Worm (Caenorhabditis elegans) whole organism, L4 larva: ENCODE data around the gene H13N06.7.

ENCODE experiments used
- D1046.2 ChIP-seq: fragments of 200-800 bp; sonication (Bioruptor generic); IDR thresholded peaks from 2 replicates; pipeline ENCODE4 v1.3.6; 2022; ENCODE audit warnings: missing genetic modification characterization, missing compliant biosample characterization
- F10B5.3 ChIP-seq: sonication (generic microtip); optimal IDR thresholded peaks from 2 replicates; lab custom pipeline; 2016; ENCODE audit warnings: mild to moderate bottlenecking, missing genetic modification characterization, missing compliant biosample characterization
- F37D6.2 ChIP-seq: sonication (generic microtip); optimal IDR thresholded peaks from 2 replicates; lab custom pipeline; 2016; ENCODE audit warnings: mild to moderate bottlenecking, missing genetic modification characterization, missing compliant biosample characterization
- F44E2.7 ChIP-seq: fragments of 200-800 bp; sonication (Bioruptor generic); IDR thresholded peaks from 2 replicates; pipeline ENCODE4 v2.1.2; 2022; ENCODE audit warnings: missing genetic modification characterization, missing compliant biosample characterization
- R02D3.7 ChIP-seq: fragments of 150-350 bp; sonication (generic microtip); optimal IDR thresholded peaks from 3 replicates; lab custom pipeline; 2014; ENCODE audit warnings: missing biosample characterization, missing genetic modification characterization
- T20F7.1 ChIP-seq: fragments of 200-800 bp; sonication (Bioruptor generic); optimal IDR thresholded peaks from 2 replicates; lab custom pipeline; 2018; ENCODE audit warnings: mild to moderate bottlenecking, missing genetic modification characterization, missing compliant biosample characterization
- T26A8.4 ChIP-seq: fragments of 200-800 bp; sonication (Bioruptor generic); IDR thresholded peaks from 2 replicates; pipeline ENCODE4 v1.3.6; 2022; ENCODE audit warnings: missing genetic modification characterization, missing compliant biosample characterization
- Y105C5A.15 ChIP-seq: fragments of 200-800 bp; sonication (Bioruptor generic); IDR thresholded peaks from 2 replicates; pipeline ENCODE4 v1.3.6; 2022; ENCODE audit warnings: missing genetic modification characterization, missing compliant biosample characterization
- Y48G9A.11 ChIP-seq: fragments of 200-800 bp; sonication (Bioruptor generic); IDR thresholded peaks from 2 replicates; pipeline ENCODE4 v1.3.6; 2022; ENCODE audit warnings: missing genetic modification reagents, missing genetic modification characterization, missing compliant biosample characterization
- Y5F2A.4 ChIP-seq: fragments of 200-800 bp; sonication (Bioruptor generic); optimal IDR thresholded peaks from 2 replicates; lab custom pipeline; 2018; ENCODE audit warnings: mild to moderate bottlenecking, missing genetic modification characterization, missing compliant biosample characterization
- ZK546.5 ChIP-seq, 2 experiments: sonication (generic microtip); optimal IDR thresholded peaks; 2 replicates each; lab custom pipeline; 2017; ENCODE audit warnings: missing biosample characterization in 2 of 2, missing genetic modification characterization in 2 of 2
- aha-1 ChIP-seq: fragments of 150-350 bp; peaks from one replicate; lab custom pipeline; 2014; ENCODE audit warnings: missing biosample characterization, missing genetic modification characterization
- aly-2 ChIP-seq: sonication (generic microtip); optimal IDR thresholded peaks from 2 replicates; lab custom pipeline; 2018; ENCODE audit warnings: missing biosample characterization, missing genetic modification characterization
- arid-1 ChIP-seq: fragments of 200-800 bp; sonication (Bioruptor generic); conservative IDR thresholded peaks from 2 replicates; pipeline ENCODE4 v1.3.6; 2022; ENCODE audit warnings: missing genetic modification reagents, missing genetic modification characterization, missing compliant biosample characterization
- attf-4 ChIP-seq: sonication (generic microtip); optimal IDR thresholded peaks from 3 replicates; lab custom pipeline; 2017; ENCODE audit warnings: missing biosample characterization, missing genetic modification characterization
- ceh-20 ChIP-seq: fragments of 200-800 bp; sonication (Bioruptor generic); IDR thresholded peaks from 2 replicates; pipeline ENCODE4 v1.3.6; 2022; ENCODE audit warnings: missing genetic modification reagents, missing genetic modification characterization, missing compliant biosample characterization
- ceh-28 ChIP-seq: fragments of 150-350 bp; optimal IDR thresholded peaks from 2 replicates; lab custom pipeline; 2014; ENCODE audit warnings: missing biosample characterization, missing genetic modification reagents, missing genetic modification characterization
- ceh-44 ChIP-seq: fragments of 200-800 bp; sonication (Bioruptor generic); IDR thresholded peaks from 2 replicates; pipeline ENCODE4 v1.3.6; 2022; ENCODE audit warnings: missing genetic modification reagents, missing genetic modification characterization, missing compliant biosample characterization
- ceh-62 ChIP-seq: sonication (generic microtip); optimal IDR thresholded peaks from 2 replicates; lab custom pipeline; 2017; ENCODE audit warnings: missing biosample characterization, missing genetic modification characterization
- ceh-82 ChIP-seq: sonication (generic microtip); optimal IDR thresholded peaks from 2 replicates; lab custom pipeline; 2017; ENCODE audit warnings: missing biosample characterization, missing genetic modification characterization
- daf-12 ChIP-seq: fragments of 150-350 bp; optimal IDR thresholded peaks from 2 replicates; lab custom pipeline; 2014; ENCODE audit warnings: missing biosample characterization, missing genetic modification reagents, missing genetic modification characterization
- daf-19 ChIP-seq: fragments of 200-800 bp; sonication (Bioruptor generic); conservative IDR thresholded peaks from 2 replicates; pipeline ENCODE4 v1.3.6; 2022; ENCODE audit warnings: missing genetic modification characterization, missing compliant biosample characterization
- dmd-8 ChIP-seq: fragments of 200-800 bp; sonication (Bioruptor generic); IDR thresholded peaks from 2 replicates; pipeline ENCODE4 v1.3.6; 2022; ENCODE audit warnings: missing genetic modification characterization, missing compliant biosample characterization
- dpl-1 ChIP-seq: fragments of 150-350 bp; optimal IDR thresholded peaks from 2 replicates; lab custom pipeline; 2014; ENCODE audit warnings: missing biosample characterization, missing genetic modification reagents, missing genetic modification characterization
- fkh-10 ChIP-seq: fragments of 150-350 bp; optimal IDR thresholded peaks from 2 replicates; lab custom pipeline; 2014; ENCODE audit warnings: missing biosample characterization, missing genetic modification reagents, missing genetic modification characterization
- gei-8 ChIP-seq: fragments of 200-800 bp; sonication (Bioruptor generic); optimal IDR thresholded peaks from 2 replicates; lab custom pipeline; 2018; ENCODE audit warnings: mild to moderate bottlenecking, missing genetic modification characterization, missing compliant biosample characterization
- lin-1 ChIP-seq: fragments of 200-800 bp; sonication (Bioruptor generic); IDR thresholded peaks from 2 replicates; pipeline ENCODE4 v1.3.6; 2022; ENCODE audit warnings: missing genetic modification reagents, missing genetic modification characterization, missing compliant biosample characterization
- lin-13 ChIP-seq: fragments of 150-350 bp; optimal IDR thresholded peaks from 2 replicates; lab custom pipeline; 2014; ENCODE audit warnings: missing biosample characterization, missing genetic modification reagents, missing genetic modification characterization
- lin-15B ChIP-seq: fragments of 150-350 bp; sonication (generic microtip); optimal IDR thresholded peaks from 3 replicates; lab custom pipeline; 2014; ENCODE audit warnings: missing biosample characterization, missing genetic modification characterization
- lin-38 ChIP-seq: fragments of 200-800 bp; sonication (Bioruptor generic); IDR thresholded peaks from 2 replicates; pipeline ENCODE4 v1.3.6; 2022; ENCODE audit warnings: missing genetic modification reagents, missing genetic modification characterization, missing compliant biosample characterization
- lsy-2 ChIP-seq, 2 experiments: fragments of 150-350 bp in 1 of 2; sonication (generic microtip) in 1 of 2; optimal IDR thresholded peaks; 2 replicates each; lab custom pipeline; 2014 to 2017; ENCODE audit warnings: missing biosample characterization in 2 of 2, missing genetic modification characterization in 2 of 2
- madf-9 ChIP-seq: fragments of 200-800 bp; sonication (Bioruptor generic); conservative IDR thresholded peaks from 2 replicates; pipeline ENCODE4 v1.3.6; 2022; ENCODE audit warnings: missing genetic modification reagents, missing genetic modification characterization, missing compliant biosample characterization
- mdl-1 ChIP-seq, 2 experiments: fragments of 150-350 bp in 1 of 2; sonication (generic microtip) in 1 of 2; optimal IDR thresholded peaks; 2 replicates each; lab custom pipeline; 2014 to 2017; ENCODE audit warnings: missing biosample characterization in 2 of 2, missing genetic modification characterization in 2 of 2
- mes-2 ChIP-seq: sonication (generic microtip); optimal IDR thresholded peaks from 2 replicates; lab custom pipeline; 2016; ENCODE audit warnings: missing genotype, mild to moderate bottlenecking, missing genetic modification characterization, missing compliant biosample characterization; ENCODE audit not compliant: poor library complexity, severe bottlenecking
- mxl-2 ChIP-seq: fragments of 200-800 bp; sonication (Bioruptor generic); conservative IDR thresholded peaks from 2 replicates; pipeline ENCODE4 v1.3.6; 2022; ENCODE audit warnings: missing genetic modification reagents, missing genetic modification characterization, missing compliant biosample characterization
- mxl-3 ChIP-seq: fragments of 200-800 bp; sonication (Bioruptor generic); optimal IDR thresholded peaks from 2 replicates; lab custom pipeline; 2018; ENCODE audit warnings: mild to moderate bottlenecking, missing genetic modification characterization, missing compliant biosample characterization
- nhr-10 ChIP-seq: fragments of 150-350 bp; optimal IDR thresholded peaks from 2 replicates; lab custom pipeline; 2014; ENCODE audit warnings: missing biosample characterization, missing genetic modification characterization
- nhr-102 ChIP-seq: sonication (generic microtip); optimal IDR thresholded peaks from 2 replicates; lab custom pipeline; 2016; ENCODE audit warnings: mild to moderate bottlenecking, missing genetic modification characterization, moderate library complexity, missing compliant biosample characterization
- nhr-111 ChIP-seq: fragments of 200-800 bp; sonication (Bioruptor generic); optimal IDR thresholded peaks from 2 replicates; lab custom pipeline; 2018; ENCODE audit warnings: mild to moderate bottlenecking, missing genetic modification characterization, missing compliant biosample characterization
- nhr-237 ChIP-seq: sonication (generic microtip); optimal IDR thresholded peaks from 2 replicates; lab custom pipeline; 2017; ENCODE audit warnings: missing biosample characterization, missing genetic modification characterization
- nhr-41 ChIP-seq: fragments of 200-800 bp; sonication (Bioruptor generic); IDR thresholded peaks from 2 replicates; pipeline ENCODE4 v1.3.6; 2022; ENCODE audit warnings: missing genetic modification reagents, missing genetic modification characterization, missing compliant biosample characterization
- nhr-6 ChIP-seq: fragments of 150-350 bp; optimal IDR thresholded peaks from 2 replicates; lab custom pipeline; 2014; ENCODE audit warnings: missing biosample characterization, missing genetic modification characterization
- pqm-1 ChIP-seq: sonication (generic microtip); optimal IDR thresholded peaks from 2 replicates; lab custom pipeline; 2017; ENCODE audit warnings: missing biosample characterization, missing genetic modification characterization
- saeg-2 ChIP-seq: fragments of 200-800 bp; sonication (Bioruptor generic); IDR thresholded peaks from 2 replicates; pipeline ENCODE4 v1.3.6; 2022; ENCODE audit warnings: missing genetic modification reagents, missing genetic modification characterization, missing compliant biosample characterization
- set-16 ChIP-seq: fragments of 200-800 bp; sonication (Bioruptor generic); IDR thresholded peaks from 2 replicates; pipeline ENCODE4 v1.3.6; 2022; ENCODE audit warnings: missing genetic modification reagents, missing genetic modification characterization, missing compliant biosample characterization
- skn-1 ChIP-seq: fragments of 150-350 bp; optimal IDR thresholded peaks from 2 replicates; lab custom pipeline; 2014; ENCODE audit warnings: missing biosample characterization, missing genetic modification characterization
- spr-1 ChIP-seq: sonication (generic microtip); optimal IDR thresholded peaks from 2 replicates; lab custom pipeline; 2016; ENCODE audit warnings: mild to moderate bottlenecking, missing genetic modification characterization, missing compliant biosample characterization
- spr-3 ChIP-seq: fragments of 200-800 bp; sonication (Bioruptor generic); optimal IDR thresholded peaks from 2 replicates; lab custom pipeline; 2018; ENCODE audit warnings: mild to moderate bottlenecking, missing genetic modification characterization, missing compliant biosample characterization
- unc-130 ChIP-seq: sonication (generic microtip); optimal IDR thresholded peaks from 2 replicates; lab custom pipeline; 2016; ENCODE audit warnings: missing genetic modification reagents, missing genetic modification characterization, missing compliant biosample characterization
- zag-1 ChIP-seq: fragments of 150-350 bp; optimal IDR thresholded peaks from 2 replicates; lab custom pipeline; 2014; ENCODE audit warnings: missing biosample characterization, missing genetic modification characterization
- zfp-3 ChIP-seq: fragments of 200-800 bp; sonication (Bioruptor generic); conservative IDR thresholded peaks from 2 replicates; pipeline ENCODE4 v1.3.6; 2022; ENCODE audit warnings: missing genetic modification reagents, missing genetic modification characterization, missing compliant biosample characterization
- zip-2 ChIP-seq: fragments of 150-350 bp; optimal IDR thresholded peaks from 2 replicates; lab custom pipeline; 2014; ENCODE audit warnings: missing biosample characterization, missing genetic modification characterization
- ztf-7 ChIP-seq: fragments of 150-350 bp; optimal IDR thresholded peaks from 2 replicates; lab custom pipeline; 2014; ENCODE audit warnings: missing biosample characterization, missing genetic modification characterization

Gene H13N06.7

ce11 chrX:15492759-15493158 is 10.2 kb upstream of the H13N06.7 start:
- TF ChIP-seq dpl-1 (peak; percentile 69), F10B5.3 (tag; lab: Kevin White, UChicago) (no peak), mxl-2 (peak; percentile 50; the same call in 1 of the 2 replicates), daf-19 (GFP tag; lab: Robert Waterston, UW) (no peak), ceh-82 (tag; lab: Kevin White, UChicago) (no peak), ceh-20 (GFP tag; lab: Robert Waterston, UW) (peak; percentile 69; the same call in 1 of the 2 replicates), nhr-6 (tag; lab: Kevin White, UChicago) (peak; percentile 50), madf-9 (peak; percentile 48; the same call in 1 of the 2 replicates), fkh-10 (GFP tag; lab: Kevin White, UChicago) (peak; percentile 58), aha-1 (tag; lab: Kevin White, UChicago) (peak; percentile 99), ztf-7 (tag; lab: Kevin White, UChicago) (peak; percentile 26), R02D3.7 (tag; lab: Kevin White, UChicago) (no peak), saeg-2 (GFP tag; lab: Robert Waterston, UW) (peak; percentile 84), nhr-10 (tag; lab: Kevin White, UChicago) (no peak), ceh-62 (tag; lab: Kevin White, UChicago) (no peak), F37D6.2 (tag; lab: Kevin White, UChicago) (peak; percentile 80), unc-130 (GFP tag; lab: Kevin White, UChicago) (no peak), ceh-44 (GFP tag; lab: Robert Waterston, UW) (0 out of 2 replicates have a peak, but pooled peaks have one; percentile 32), T26A8.4 (GFP tag; lab: Robert Waterston, UW) (peak; percentile 81), lin-38 (GFP tag; lab: Robert Waterston, UW) (no peak), arid-1 (GFP tag; lab: Robert Waterston, UW) (peak; percentile 75), spr-3 (no peak), Y5F2A.4 (GFP tag; lab: Kevin White, UChicago) (no peak), mes-2 (tag; lab: Kevin White, UChicago) (peak; percentile 90), D1046.2 (GFP tag; lab: Robert Waterston, UW) (no peak), lin-1 (peak; percentile 57; the same call in 1 of the 2 replicates), nhr-237 (no peak), mdl-1 (tag; optimal IDR thresholded peaks at IDR 0.05; lab: Kevin White, UChicago) (peak; percentile 37 to 86), spr-1 (tag; lab: Kevin White, UChicago) (peak; percentile 65), F44E2.7 (GFP tag; lab: Robert Waterston, UW) (no peak), Y105C5A.15 (GFP tag; lab: Robert Waterston, UW) (no peak), aly-2 (tag; lab: Kevin White, UChicago) (no peak), zip-2 (tag; lab: Kevin White, UChicago) (no peak), dmd-8 (GFP tag; lab: Robert Waterston, UW) (no peak), ZK546.5 (tag; optimal IDR thresholded peaks at IDR 0.05; lab: Kevin White, UChicago) (no peak), skn-1 (no peak), nhr-41 (GFP tag; lab: Robert Waterston, UW) (no peak), nhr-102 (peak; percentile 61), daf-12 (tag; lab: Kevin White, UChicago) (no peak), set-16 (GFP tag; lab: Robert Waterston, UW) (peak; percentile 50; the same call in 1 of the 2 replicates), T20F7.1 (GFP tag; lab: Kevin White, UChicago) (peak; percentile 67), ceh-28 (tag; lab: Kevin White, UChicago) (peak; percentile 1), mxl-3 (GFP tag; lab: Kevin White, UChicago) (peak; percentile 87), Y48G9A.11 (GFP tag; lab: Robert Waterston, UW) (no peak), lin-15B (tag; lab: Kevin White, UChicago) (no peak), pqm-1 (tag; lab: Kevin White, UChicago) (peak; percentile 16), nhr-111 (no peak), lin-13 (GFP tag; lab: Kevin White, UChicago) (peak; percentile 90), lsy-2 (tag; optimal IDR thresholded peaks at IDR 0.05; lab: Kevin White, UChicago) (peak; percentile 69 to 84), attf-4 (tag; lab: Kevin White, UChicago) (no peak), gei-8 (no peak), zfp-3 (peak; percentile 84), zag-1 (tag; lab: Kevin White, UChicago) (no peak)
